Fruit fly (Drosophila melanogaster) whole organism, adult: ENCODE measurements around the gene CG9426.

Experiments
- CG7045 ChIP-seq: fragments of 200-800 bp; sonication (Bioruptor generic); optimal IDR thresholded peaks from 2 replicates; lab custom pipeline; 2017; ENCODE audit warnings: missing biosample characterization, mild to moderate bottlenecking, missing genetic modification characterization
- ovo ChIP-seq: fragments of 200-800 bp; sonication (Bioruptor generic); optimal IDR thresholded peaks from 2 replicates; lab custom pipeline; 2016; ENCODE audit warnings: missing biosample characterization, missing genetic modification characterization

dm6 chr2L:13215010-13215409, 4.7 kb downstream of the CG9426 start, which contains the start of gene kek4:
- TF ChIP-seq ovo (GFP tag; lab: Kevin White, UChicago), result no peak
- no peak for TF ChIP-seq CG7045
